Worm (Caenorhabditis elegans) whole organism, late embryonic: ENCODE measurements around the gene F22F7.7.

Experiments
- F13H6.1 ChIP-seq: sonication (generic microtip); optimal IDR thresholded peaks from 2 replicates; lab custom pipeline; 2016; ENCODE audit warnings: missing genetic modification characterization, missing compliant biosample characterization
- Y22D7AL.16 ChIP-seq: sonication (generic microtip); optimal IDR thresholded peaks from 2 replicates; lab custom pipeline; 2016; ENCODE audit warnings: missing genetic modification characterization, missing compliant biosample characterization
- ama-1 ChIP-seq: fragments of 150-350 bp; optimal IDR thresholded peaks from 2 replicates; lab custom pipeline; 2014
- ceh-18 ChIP-seq: sonication (generic microtip); optimal IDR thresholded peaks from 2 replicates; lab custom pipeline; 2016; ENCODE audit warnings: missing genetic modification characterization, missing compliant biosample characterization
- hlh-30 ChIP-seq: sonication (generic microtip); optimal IDR thresholded peaks from 2 replicates; lab custom pipeline; 2017; ENCODE audit warnings: antibody characterized with exemption, missing genetic modification characterization, missing compliant biosample characterization; ENCODE audit not compliant: insufficient read depth
- lim-6 ChIP-seq: sonication (generic microtip); optimal IDR thresholded peaks from 2 replicates; lab custom pipeline; 2016; ENCODE audit warnings: missing genetic modification characterization, missing compliant biosample characterization
- npax-4 ChIP-seq: sonication (generic microtip); optimal IDR thresholded peaks from 2 replicates; lab custom pipeline; 2016; ENCODE audit warnings: missing genetic modification characterization, missing compliant biosample characterization
- pqm-1 ChIP-seq: sonication (generic microtip); optimal IDR thresholded peaks from 2 replicates; lab custom pipeline; 2016; ENCODE audit warnings: missing genetic modification characterization, missing compliant biosample characterization
- sox-4 ChIP-seq: sonication (generic microtip); optimal IDR thresholded peaks from 2 replicates; lab custom pipeline; 2017; ENCODE audit warnings: mild to moderate bottlenecking, missing genetic modification characterization, inconsistent platforms, missing compliant biosample characterization
- syd-9 ChIP-seq: sonication (generic microtip); optimal IDR thresholded peaks from 2 replicates; lab custom pipeline; 2016; ENCODE audit warnings: mild to moderate bottlenecking, missing genetic modification characterization, moderate library complexity, missing compliant biosample characterization
- unc-55 ChIP-seq: sonication (generic microtip); optimal IDR thresholded peaks from 2 replicates; lab custom pipeline; 2017; ENCODE audit warnings: missing biosample characterization, missing genetic modification reagents, missing genetic modification characterization
- zip-5 ChIP-seq: sonication (generic microtip); optimal IDR thresholded peaks from 2 replicates; lab custom pipeline; 2016; ENCODE audit warnings: missing genetic modification characterization, missing compliant biosample characterization

DNA sequence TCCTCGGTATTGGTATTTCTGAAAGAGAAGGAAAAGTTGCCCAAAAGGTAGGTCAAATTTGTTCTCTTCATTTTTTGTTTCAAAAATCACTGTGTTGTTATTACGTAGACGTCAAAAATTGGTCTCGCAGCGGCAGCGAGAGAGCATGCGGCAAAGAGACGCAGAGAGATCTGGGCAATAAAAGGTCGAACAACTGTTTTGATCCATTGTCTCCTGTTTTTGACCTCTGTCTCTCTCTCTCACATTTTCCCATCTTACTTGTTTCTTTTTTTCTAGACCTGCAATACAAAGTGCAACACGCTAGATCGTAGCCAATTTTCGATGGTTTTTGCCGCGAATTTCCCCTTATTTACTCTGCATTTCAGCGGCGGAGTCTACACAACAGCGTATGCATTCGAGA lies 13.3 kb downstream of the F22F7.7 start:
- TF ChIP-seq lim-6 (tag; lab: Kevin White, UChicago) (no peak), npax-4 (tag; lab: Kevin White, UChicago) (no peak), pqm-1 (tag; lab: Kevin White, UChicago) (no peak), ceh-18 (no peak), syd-9 (tag; lab: Kevin White, UChicago) (no peak), F13H6.1 (tag; lab: Kevin White, UChicago) (no peak), Y22D7AL.16 (tag; lab: Kevin White, UChicago) (no peak), sox-4 (no peak), zip-5 (no peak), ama-1 (lab: Kevin White, UChicago) (no peak), unc-55 (GFP tag; lab: Kevin White, UChicago) (no peak), hlh-30 (tag; lab: Kevin White, UChicago) (no peak)
